Worm (Caenorhabditis elegans): ENCODE results near the gene Y45F10D.14.

The Y45F10D.14 gene

DNA sequence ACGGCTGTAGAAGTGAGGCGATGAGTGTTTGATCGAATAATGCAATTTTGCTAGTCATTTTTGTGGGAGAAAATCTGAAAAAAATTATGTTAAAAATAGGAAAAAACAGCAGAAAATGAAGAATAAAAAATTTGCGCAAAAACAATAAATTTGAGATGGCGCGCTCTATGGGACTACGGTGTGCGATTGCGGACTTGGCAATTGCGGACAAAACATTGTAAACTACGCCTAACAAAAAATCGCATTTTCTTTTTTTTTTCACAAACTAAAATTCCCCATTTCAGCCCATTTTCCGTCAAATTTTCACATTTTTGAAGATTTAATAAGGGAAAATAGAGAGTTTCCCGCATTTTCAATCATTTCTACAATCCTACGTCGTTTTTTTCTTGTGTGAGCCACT is 19.0 kb downstream of the Y45F10D.14 start, which contains the start of the genes sas-6 and Y45F10D.7 (continued):
- TF ChIP-seq mes-2 (tag; optimal IDR thresholded peaks at IDR 0.05; ENCODE audit: poor library complexity, severe bottlenecking) (peak; percentile 83), set-16 (GFP tag; IDR thresholded peaks at IDR 0.05) (no peak), Y75B8A.6 (GFP tag; IDR thresholded peaks at IDR 0.05) (no peak), lin-15B (tag; optimal IDR thresholded peaks at IDR 0.05) (no peak), nhr-6 (tag; optimal IDR thresholded peaks at IDR 0.05) (peak; percentile 21), gei-8 (GFP tag; optimal IDR thresholded peaks at IDR 0.05) (no peak), snpc-4 (tag; optimal IDR thresholded peaks at IDR 0.05) (peak; percentile 22), nhr-11 (tag; optimal IDR thresholded peaks at IDR 0.05) (peak; percentile 13), unc-62 (GFP tag; optimal IDR thresholded peaks at IDR 0.05 in 1 of 2) (peak in 1 of 2 experiments; percentile 40), unc-62 (tag; optimal IDR thresholded peaks at IDR 0.05) (no peak), nhr-48 (tag; optimal IDR thresholded peaks at IDR 0.05) (no peak), ama-1 (optimal IDR thresholded peaks at IDR 0.05) (peak; percentile 11), nhr-41 (GFP tag; IDR thresholded peaks at IDR 0.05) (no peak), nhr-42 (GFP tag; IDR thresholded peaks at IDR 0.05) (no peak), nhr-25 (tag; optimal IDR thresholded peaks at IDR 0.05; ENCODE audit: borderline replicate concordance, insufficient read depth) (no peak), dpl-1 (GFP tag; optimal IDR thresholded peaks at IDR 0.05) (peak; percentile 89), zip-11 (GFP tag; IDR thresholded peaks at IDR 0.05) (no peak), daf-8 (GFP tag; IDR thresholded peaks at IDR 0.05) (no peak), mxl-2 (GFP tag; conservative IDR thresholded peaks at IDR 0.05) (no peak), rbr-2 (tag; optimal IDR thresholded peaks at IDR 0.05) (peak; percentile 19), aha-1 (tag) (peak; percentile 96), F44E2.7 (GFP tag; IDR thresholded peaks at IDR 0.05) (no peak), unc-130 (GFP tag; optimal IDR thresholded peaks at IDR 0.05) (peak; percentile 44), hif-1 (tag; optimal IDR thresholded peaks at IDR 0.05) (peak in 1 of 2 experiments; percentile 40), ceh-28 (tag; optimal IDR thresholded peaks at IDR 0.05) (no peak), saeg-2 (GFP tag; IDR thresholded peaks at IDR 0.05) (no peak), F37D6.2 (tag; optimal IDR thresholded peaks at IDR 0.05) (no peak), ces-1 (GFP tag; optimal IDR thresholded peaks at IDR 0.05) (no peak), nhr-76 (tag; optimal IDR thresholded peaks at IDR 0.05) (no peak), zip-2 (tag; optimal IDR thresholded peaks at IDR 0.05) (no peak), zfp-2 (tag; optimal IDR thresholded peaks at IDR 0.05) (no peak), ztf-7 (tag; optimal IDR thresholded peaks at IDR 0.05) (peak; percentile 17), Y5F2A.4 (GFP tag; optimal IDR thresholded peaks at IDR 0.05) (no peak), dmd-6 (GFP tag; IDR thresholded peaks at IDR 0.05) (peak; percentile 40; the same call in 1 of the 2 replicates), spr-3 (GFP tag; optimal IDR thresholded peaks at IDR 0.05) (no peak), tra-1 (GFP tag; IDR thresholded peaks at IDR 0.05) (no peak), attf-4 (tag; optimal IDR thresholded peaks at IDR 0.05) (no peak), pqm-1 (tag; optimal IDR thresholded peaks at IDR 0.05) (no peak), lin-38 (GFP tag; IDR thresholded peaks at IDR 0.05) (peak; percentile 67), ceh-82 (tag; optimal IDR thresholded peaks at IDR 0.05) (no peak), F10B5.3 (tag; optimal IDR thresholded peaks at IDR 0.05) (no peak), T20F7.1 (GFP tag; optimal IDR thresholded peaks at IDR 0.05) (peak; percentile 44), dve-1 (tag; optimal IDR thresholded peaks at IDR 0.05; ENCODE audit: insufficient read depth) (peak; percentile 25), nhr-237 (tag; optimal IDR thresholded peaks at IDR 0.05) (no peak), egl-43 (GFP tag; IDR thresholded peaks at IDR 0.05) (no peak), ceh-32 (tag; optimal IDR thresholded peaks at IDR 0.05; ENCODE audit: poor library complexity) (no peak), lin-13 (GFP tag; optimal IDR thresholded peaks at IDR 0.05) (peak; percentile 61), lin-29 (GFP tag; IDR thresholded peaks at IDR 0.05) (no peak), ceh-20 (GFP tag; IDR thresholded peaks at IDR 0.05) (no peak), mdl-1 (tag; optimal IDR thresholded peaks at IDR 0.05) (no peak), hlh-30 (tag; optimal IDR thresholded peaks at IDR 0.05; ENCODE audit: insufficient read depth) (peak; percentile 72), nhr-28 (tag; optimal IDR thresholded peaks at IDR 0.05) (peak; percentile 7), hmg-1.1 (GFP tag; IDR thresholded peaks at IDR 0.05) (no peak)
